Fruit fly (Drosophila melanogaster) whole organism, pupa: Measurements from ENCODE around the gene CG11617.

ENCODE experiments used
- CG12605 ChIP-seq: fragments of 200-800 bp; sonication (Bioruptor generic); IDR thresholded peaks from 2 replicates; pipeline ENCODE4 v1.3.6; 2022; ENCODE audit warnings: missing biosample characterization, missing genetic modification characterization
- CG13204 ChIP-seq: fragments of 200-800 bp; sonication (Bioruptor generic); optimal IDR thresholded peaks from 2 replicates; lab custom pipeline; 2018; ENCODE audit warnings: missing biosample characterization, mild to moderate bottlenecking, missing genetic modification characterization, moderate library complexity
- CG14655 ChIP-seq: fragments of 200-800 bp; sonication (Bioruptor generic); optimal IDR thresholded peaks from 3 replicates; lab custom pipeline; 2017; ENCODE audit warnings: mild to moderate bottlenecking, missing biosample characterization, missing genetic modification reagents, missing genetic modification characterization
- CG15710 ChIP-seq: fragments of 200-800 bp; sonication (Bioruptor generic); optimal IDR thresholded peaks from 2 replicates; lab custom pipeline; 2018; ENCODE audit warnings: missing biosample characterization, mild to moderate bottlenecking, missing genetic modification characterization, moderate library complexity
- CG17806 ChIP-seq: fragments of 200-800 bp; sonication (Bioruptor generic); optimal IDR thresholded peaks from 2 replicates; lab custom pipeline; 2018; ENCODE audit warnings: missing biosample characterization, mild to moderate bottlenecking, missing genetic modification characterization, moderate library complexity
- CG34367 ChIP-seq: fragments of 200-800 bp; sonication (Bioruptor generic); optimal IDR thresholded peaks from 2 replicates; lab custom pipeline; 2018; ENCODE audit warnings: missing biosample characterization, mild to moderate bottlenecking, missing genetic modification characterization
- CG4496 ChIP-seq: fragments of 200-800 bp; sonication (Bioruptor generic); IDR thresholded peaks from 3 replicates; pipeline ENCODE4 v1.3.6; 2022; ENCODE audit warnings: missing biosample characterization, missing genetic modification characterization
- CG8301 ChIP-seq: fragments of 200-800 bp; sonication (Bioruptor generic); optimal IDR thresholded peaks from 2 replicates; lab custom pipeline; 2018; ENCODE audit warnings: missing biosample characterization, mild to moderate bottlenecking, missing genetic modification characterization
- D1 ChIP-seq: fragments of 200-800 bp; sonication (Bioruptor generic); optimal IDR thresholded peaks from 2 replicates; lab custom pipeline; 2018; ENCODE audit warnings: missing biosample characterization, mild to moderate bottlenecking, missing genetic modification characterization, moderate library complexity
- EcR ChIP-seq: fragments of 200-800 bp; sonication (Bioruptor generic); optimal IDR thresholded peaks from 3 replicates; lab custom pipeline; 2019; ENCODE audit warnings: missing biosample characterization, missing genetic modification characterization, mild to moderate bottlenecking, moderate library complexity, missing genetic modification reagents
- Snoo ChIP-seq: fragments of 200-800 bp; sonication (Bioruptor generic); optimal IDR thresholded peaks from 3 replicates; lab custom pipeline; 2017; ENCODE audit warnings: missing biosample characterization, mild to moderate bottlenecking, missing genetic modification characterization, inconsistent platforms
- fd96Ca ChIP-seq: fragments of 200-800 bp; sonication (Bioruptor generic); IDR thresholded peaks from 3 replicates; pipeline ENCODE4 v1.3.6; 2022; ENCODE audit warnings: missing biosample characterization, missing genetic modification characterization

CG11617 gene

dm6 chr2L:155994-156393 lies 51.1 kb downstream of the CG11617 start, which contains the start of gene CG3436:
Gene CG3436, plus strand, starts transcription at chr2L:156029.
- TF ChIP-seq CG13204 (GFP tag; lab: Kevin White, UChicago) (no peak), CG34367 (tag; lab: Kevin White, UChicago) (no peak), CG12605 (no peak), CG17806 (no peak), CG15710 (peak; percentile 4)

dm6 chr2L:155215-155712 lies 51.8 kb downstream of the CG11617 start, which contains the start of gene Pus10:
Gene Pus10, minus strand, starts transcription at chr2L:155305.
- TF ChIP-seq D1 (no peak), EcR (no peak), Snoo (no peak), fd96Ca (GFP tag; lab: Robert Waterston, UW) (no peak), CG34367 (tag; lab: Kevin White, UChicago) (no peak), CG4496 (GFP tag; lab: Robert Waterston, UW) (no peak), CG8301 (tag; lab: Kevin White, UChicago) (no peak), CG13204 (GFP tag; lab: Kevin White, UChicago) (no peak), CG14655 (GFP tag; lab: Kevin White, UChicago) (no peak)
